Worm (Caenorhabditis elegans) whole organism, young adult: ENCODE results near the gene C39E9.12.

ENCODE experiments used
- B0019.2 ChIP-seq: fragments of 200-800 bp; sonication (Bioruptor generic); conservative IDR thresholded peaks from 2 replicates; pipeline ENCODE4 v1.3.6; 2022; ENCODE audit warnings: missing genetic modification reagents, missing genetic modification characterization, missing compliant biosample characterization
- F10E7.11 ChIP-seq: sonication (generic microtip); optimal IDR thresholded peaks from 2 replicates; lab custom pipeline; 2017; ENCODE audit warnings: mild to moderate bottlenecking, missing genetic modification characterization, moderate library complexity, missing compliant biosample characterization
- F37B4.10 ChIP-seq: fragments of 200-800 bp; sonication (Bioruptor generic); IDR thresholded peaks from 2 replicates; pipeline ENCODE4 v1.3.6; 2022; ENCODE audit warnings: missing genetic modification characterization, missing compliant biosample characterization
- F57C9.4 ChIP-seq: sonication (generic microtip); optimal IDR thresholded peaks from 2 replicates; lab custom pipeline; 2017; ENCODE audit warnings: mild to moderate bottlenecking, missing genetic modification characterization, missing compliant biosample characterization
- T07F8.4 ChIP-seq: sonication (generic microtip); optimal IDR thresholded peaks from 2 replicates; lab custom pipeline; 2016; ENCODE audit warnings: mild to moderate bottlenecking, missing genetic modification characterization, moderate library complexity, missing compliant biosample characterization
- T26A5.8 ChIP-seq: sonication (generic microtip); optimal IDR thresholded peaks from 2 replicates; lab custom pipeline; 2016; ENCODE audit warnings: missing genetic modification characterization, missing compliant biosample characterization
- Y53F4B.3 ChIP-seq: fragments of 200-800 bp; sonication (Bioruptor generic); IDR thresholded peaks from 2 replicates; pipeline ENCODE4 v1.3.6; 2022; ENCODE audit warnings: missing genetic modification reagents, missing genetic modification characterization, missing compliant biosample characterization
- Y56A3A.18 ChIP-seq: fragments of 200-800 bp; sonication (Bioruptor generic); IDR thresholded peaks from 2 replicates; pipeline ENCODE4 v1.3.6; 2022; ENCODE audit warnings: missing genetic modification reagents, missing genetic modification characterization, missing compliant biosample characterization
- atf-7 ChIP-seq: sonication (generic microtip); optimal IDR thresholded peaks from 2 replicates; lab custom pipeline; 2017; ENCODE audit warnings: mild to moderate bottlenecking, missing genetic modification characterization, missing compliant biosample characterization
- attf-6 ChIP-seq: fragments of 200-800 bp; sonication (Bioruptor generic); IDR thresholded peaks from 2 replicates; pipeline ENCODE4 v1.3.6; 2022; ENCODE audit warnings: missing genetic modification reagents, missing genetic modification characterization, missing compliant biosample characterization
- bed-1 ChIP-seq: fragments of 200-800 bp; sonication (Bioruptor generic); IDR thresholded peaks from 2 replicates; pipeline ENCODE4 v1.3.6; 2022; ENCODE audit warnings: missing genetic modification reagents, missing genetic modification characterization, missing compliant biosample characterization
- ccch-3 ChIP-seq: fragments of 200-800 bp; sonication (Bioruptor generic); optimal IDR thresholded peaks from 2 replicates; lab custom pipeline; 2018; ENCODE audit warnings: mild to moderate bottlenecking, missing genetic modification characterization, missing compliant biosample characterization
- cebp-1 ChIP-seq, 2 experiments: fragments of 200-800 bp in 1 of 2; sonication (Bioruptor generic) in 1 of 2; sonication (generic microtip) in 1 of 2; IDR thresholded peaks in 1 of 2; optimal IDR thresholded peaks in 1 of 2; 2 replicates each; pipeline versions ENCODE4 v1.3.6 to Lab custom; 2017 to 2022; ENCODE audit warnings: missing compliant biosample characterization in 2 of 2, missing genetic modification characterization in 2 of 2, mild to moderate bottlenecking in 1 of 2, missing genetic modification reagents in 1 of 2, moderate library complexity in 1 of 2
- ceh-40 ChIP-seq: fragments of 200-800 bp; sonication (Bioruptor generic); IDR thresholded peaks from 2 replicates; pipeline ENCODE4 v1.3.6; 2022; ENCODE audit warnings: missing genetic modification characterization, missing compliant biosample characterization
- ceh-79 ChIP-seq: sonication (generic microtip); optimal IDR thresholded peaks from 2 replicates; lab custom pipeline; 2017; ENCODE audit warnings: mild to moderate bottlenecking, missing genetic modification characterization, missing compliant biosample characterization
- ceh-91 ChIP-seq: fragments of 200-800 bp; sonication (Bioruptor generic); IDR thresholded peaks from 2 replicates; pipeline ENCODE4 v1.3.6; 2022; ENCODE audit warnings: missing genetic modification reagents, missing genetic modification characterization, missing compliant biosample characterization
- dox-1 ChIP-seq: fragments of 200-800 bp; sonication (Bioruptor generic); IDR thresholded peaks from 2 replicates; pipeline ENCODE4 v1.3.6; 2022; ENCODE audit warnings: missing genetic modification reagents, missing genetic modification characterization, missing compliant biosample characterization
- dpff-1 ChIP-seq: sonication (generic microtip); optimal IDR thresholded peaks from 2 replicates; lab custom pipeline; 2017; ENCODE audit warnings: mild to moderate bottlenecking, missing genetic modification characterization, missing compliant biosample characterization
- lin-40 ChIP-seq: sonication (generic microtip); optimal IDR thresholded peaks from 2 replicates; lab custom pipeline; 2016; ENCODE audit warnings: missing genetic modification characterization, mild to moderate bottlenecking, missing compliant biosample characterization, missing genotype, missing genetic modification reagents
- lir-1 ChIP-seq: fragments of 200-800 bp; sonication (Bioruptor generic); conservative IDR thresholded peaks from 2 replicates; pipeline ENCODE4 v1.3.6; 2022; ENCODE audit warnings: missing genetic modification reagents, missing genetic modification characterization, missing compliant biosample characterization
- madf-6 ChIP-seq: fragments of 200-800 bp; sonication (Bioruptor generic); IDR thresholded peaks from 2 replicates; pipeline ENCODE4 v1.3.6; 2022; ENCODE audit warnings: missing genetic modification reagents, missing genetic modification characterization, missing compliant biosample characterization
- madf-8 ChIP-seq: fragments of 200-800 bp; sonication (Bioruptor generic); conservative IDR thresholded peaks from 2 replicates; pipeline ENCODE4 v1.3.6; 2022; ENCODE audit warnings: missing genetic modification reagents, missing genetic modification characterization, missing compliant biosample characterization
- mel-28 ChIP-seq: sonication (generic microtip); optimal IDR thresholded peaks from 2 replicates; lab custom pipeline; 2016; ENCODE audit warnings: borderline replicate concordance, mild to moderate bottlenecking, missing genetic modification characterization, missing compliant biosample characterization
- mxl-1 ChIP-seq: sonication (generic microtip); optimal IDR thresholded peaks from 2 replicates; lab custom pipeline; 2016; ENCODE audit warnings: missing genetic modification characterization, missing compliant biosample characterization
- nhr-179 ChIP-seq: sonication (generic microtip); optimal IDR thresholded peaks from 2 replicates; lab custom pipeline; 2016; ENCODE audit warnings: mild to moderate bottlenecking, missing genetic modification characterization, missing compliant biosample characterization
- rec-8 ChIP-seq, 2 experiments: sonication (generic microtip); optimal IDR thresholded peaks; 2 replicates each; lab custom pipeline; 2016; ENCODE audit warnings: mild to moderate bottlenecking in 2 of 2, missing genetic modification characterization in 2 of 2, missing genetic modification reagents in 2 of 2, missing genotype in 2 of 2, missing biosample characterization in 1 of 2, missing compliant biosample characterization in 1 of 2, moderate library complexity in 1 of 2
- repo-1 ChIP-seq: sonication (generic microtip); optimal IDR thresholded peaks from 2 replicates; lab custom pipeline; 2017; ENCODE audit warnings: mild to moderate bottlenecking, missing genetic modification characterization, missing compliant biosample characterization
- snpc-4 ChIP-seq, 5 experiments: fragments of 150-350 bp in 1 of 5; sonication (generic microtip) in 4 of 5; optimal IDR thresholded peaks; 2 replicates each; lab custom pipeline; 2014 to 2018; ENCODE audit warnings: missing genetic modification characterization in 5 of 5, missing biosample characterization in 3 of 5, antibody characterized with exemption in 2 of 5, mild to moderate bottlenecking in 2 of 5, missing compliant biosample characterization in 2 of 5, missing genotype in 2 of 5, moderate library complexity in 2 of 5, missing genetic modification reagents in 1 of 5
- zim-3 ChIP-seq: sonication (generic microtip); optimal IDR thresholded peaks from 2 replicates; lab custom pipeline; 2017; ENCODE audit warnings: mild to moderate bottlenecking, missing genetic modification characterization, moderate library complexity, missing compliant biosample characterization
- ztf-26 ChIP-seq: sonication (generic microtip); optimal IDR thresholded peaks from 2 replicates; lab custom pipeline; 2017; ENCODE audit warnings: missing genetic modification characterization, missing compliant biosample characterization
- ztf-6 ChIP-seq: fragments of 200-800 bp; sonication (Bioruptor generic); IDR thresholded peaks from 2 replicates; pipeline ENCODE4 v1.3.6; 2022; ENCODE audit warnings: missing genetic modification reagents, missing genetic modification characterization, missing compliant biosample characterization

The C39E9.12 gene

ce11 chrIV:13108430-13108829 is 14.6 kb downstream of the C39E9.12 start:
- TF ChIP-seq mel-28 (tag; lab: Kevin White, UChicago) (no peak), snpc-4 (GFP tag; optimal IDR thresholded peaks at IDR 0.05; lab: Kevin White, UChicago) (no peak), snpc-4 (tag; optimal IDR thresholded peaks at IDR 0.05; lab: Kevin White, UChicago) (no peak), T07F8.4 (tag; lab: Kevin White, UChicago) (no peak), lir-1 (GFP tag; lab: Robert Waterston, UW) (no peak), cebp-1 (GFP tag; IDR thresholded peaks at IDR 0.05; lab: Robert Waterston, UW) (no peak), cebp-1 (tag; optimal IDR thresholded peaks at IDR 0.05; lab: Kevin White, UChicago) (no peak), ztf-26 (tag; lab: Kevin White, UChicago) (no peak), F10E7.11 (no peak), atf-7 (tag; lab: Kevin White, UChicago) (no peak), ceh-91 (GFP tag; lab: Robert Waterston, UW) (no peak), dpff-1 (tag; lab: Kevin White, UChicago) (no peak), dox-1 (GFP tag; lab: Robert Waterston, UW) (no peak), zim-3 (no peak), ceh-79 (tag; lab: Kevin White, UChicago) (no peak), Y56A3A.18 (no peak), B0019.2 (GFP tag; lab: Robert Waterston, UW) (no peak), rec-8 (tag; optimal IDR thresholded peaks at IDR 0.05; lab: Kevin White, UChicago) (no peak)

ce11 chrIV:13109751-13110150 is 15.9 kb downstream of the C39E9.12 start, which contains the start of gene best-1:
TSS of gene best-1 (minus strand) at chrIV:13109779.
- TF ChIP-seq lin-40 (tag; lab: Kevin White, UChicago) (peak; percentile 24), F37B4.10 (GFP tag; lab: Robert Waterston, UW) (no peak), attf-6 (GFP tag; lab: Robert Waterston, UW) (no peak)
- TF ChIP-seq, all 124 proteins: peak for 1

DNA sequence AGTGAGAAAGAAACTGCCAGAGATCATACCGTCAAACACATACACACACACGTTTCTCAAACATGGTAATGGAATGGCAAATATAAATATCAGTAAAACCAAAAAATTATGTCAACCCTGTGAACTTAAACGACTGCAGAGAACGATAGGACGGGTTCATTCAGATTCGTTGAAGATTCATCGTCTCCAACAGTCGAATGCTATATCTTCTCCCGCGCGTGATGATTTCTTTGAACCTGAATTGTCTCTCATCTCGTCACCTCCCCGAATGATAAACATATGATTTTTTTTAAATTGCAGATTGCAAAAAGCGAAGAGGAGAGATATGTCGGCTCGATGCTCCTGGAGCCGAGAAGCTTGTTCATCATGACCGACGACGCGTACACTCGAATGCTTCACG is 17.1 kb downstream of the C39E9.12 start:
- no peak for TF ChIP-seq nhr-179 (tag; lab: Kevin White, UChicago)
- TF ChIP-seq madf-8 (GFP tag; lab: Robert Waterston, UW) = no peak
- TF ChIP-seq Y53F4B.3 = no peak
- TF ChIP-seq repo-1 (tag; lab: Kevin White, UChicago) = no peak

DNA sequence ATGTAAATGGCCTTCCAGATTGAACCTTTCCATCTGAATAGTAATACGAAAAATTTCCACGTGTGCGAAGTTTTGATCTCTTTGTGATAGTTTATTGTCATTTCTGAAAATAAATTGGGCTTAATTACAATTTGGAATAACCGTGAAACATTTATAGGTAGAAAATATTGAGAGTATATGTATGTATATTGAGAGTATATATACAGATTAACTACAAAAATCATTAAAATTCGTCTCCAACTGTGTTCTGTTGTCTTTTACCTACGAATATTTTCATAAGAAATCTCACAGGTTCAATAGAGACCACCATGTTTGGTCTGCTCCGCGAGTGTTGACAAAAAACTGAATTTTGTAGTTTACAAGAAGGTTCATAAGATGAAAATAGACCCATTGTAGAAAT is 19.2 kb downstream of the C39E9.12 start, which contains the start of gene best-2:
best-2 (minus strand) TSS at position 101 of the 400 bp plus-strand sequence.
- TF ChIP-seq madf-6 = no peak
- TF ChIP-seq ztf-6 = no peak

DNA sequence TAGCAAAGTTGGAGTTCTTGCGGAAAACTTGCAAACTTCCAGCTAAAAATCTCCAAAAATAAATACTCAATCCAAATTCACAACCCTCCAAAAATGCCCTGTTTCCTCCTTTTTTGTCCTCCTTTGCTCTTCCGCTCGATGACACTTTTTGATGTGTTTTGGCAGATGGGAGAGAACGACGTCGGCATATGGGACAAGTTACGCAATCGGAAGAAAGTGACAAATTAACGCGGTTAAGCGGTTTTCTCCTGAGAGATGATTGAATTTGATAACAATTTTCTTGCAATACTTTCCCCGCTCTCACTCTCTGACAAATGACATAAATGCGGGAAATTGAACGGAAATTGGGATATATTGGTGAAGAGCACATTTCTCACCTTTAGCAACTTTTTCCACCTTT is 22.9 kb downstream of the C39E9.12 start:
- TF ChIP-seq ceh-40 (no peak), F57C9.4 (tag; lab: Kevin White, UChicago) (no peak), ccch-3 (GFP tag; lab: Kevin White, UChicago) (no peak), bed-1 (no peak), snpc-4 (GFP tag; optimal IDR thresholded peaks at IDR 0.05; lab: Kevin White, UChicago) (no peak), snpc-4 (tag; optimal IDR thresholded peaks at IDR 0.05; lab: Kevin White, UChicago) (no peak), T26A5.8 (no peak), mxl-1 (tag; lab: Kevin White, UChicago) (no peak)
